Fruit fly (Drosophila melanogaster) whole organism, pupa: Measurements from ENCODE around the gene CG18404.
A peak's percentile ranks its signal among the peaks of the same experiment; 100 is the strongest.

ENCODE experiments used
- CG10348 ChIP-seq: fragments of 200-800 bp; sonication (Bioruptor generic); IDR thresholded peaks from 2 replicates; pipeline ENCODE4 v1.3.6; 2022; ENCODE audit warnings: missing biosample characterization, missing genetic modification characterization
- CG12605 ChIP-seq: fragments of 200-800 bp; sonication (Bioruptor generic); IDR thresholded peaks from 2 replicates; pipeline ENCODE4 v1.3.6; 2022; ENCODE audit warnings: missing biosample characterization, missing genetic modification characterization
- CG13204 ChIP-seq: fragments of 200-800 bp; sonication (Bioruptor generic); optimal IDR thresholded peaks from 2 replicates; lab custom pipeline; 2018; ENCODE audit warnings: missing biosample characterization, mild to moderate bottlenecking, missing genetic modification characterization, moderate library complexity
- CG14655 ChIP-seq: fragments of 200-800 bp; sonication (Bioruptor generic); optimal IDR thresholded peaks from 3 replicates; lab custom pipeline; 2017; ENCODE audit warnings: mild to moderate bottlenecking, missing biosample characterization, missing genetic modification reagents, missing genetic modification characterization
- CG15710 ChIP-seq: fragments of 200-800 bp; sonication (Bioruptor generic); optimal IDR thresholded peaks from 2 replicates; lab custom pipeline; 2018; ENCODE audit warnings: missing biosample characterization, mild to moderate bottlenecking, missing genetic modification characterization, moderate library complexity
- CG17806 ChIP-seq: fragments of 200-800 bp; sonication (Bioruptor generic); optimal IDR thresholded peaks from 2 replicates; lab custom pipeline; 2018; ENCODE audit warnings: missing biosample characterization, mild to moderate bottlenecking, missing genetic modification characterization, moderate library complexity
- CG32121 ChIP-seq: fragments of 200-800 bp; sonication (Bioruptor generic); IDR thresholded peaks from 2 replicates; pipeline ENCODE4 v1.3.6; 2022; ENCODE audit warnings: missing biosample characterization, missing genetic modification characterization
- CG34367 ChIP-seq: fragments of 200-800 bp; sonication (Bioruptor generic); optimal IDR thresholded peaks from 2 replicates; lab custom pipeline; 2018; ENCODE audit warnings: missing biosample characterization, mild to moderate bottlenecking, missing genetic modification characterization
- CG4496 ChIP-seq: fragments of 200-800 bp; sonication (Bioruptor generic); IDR thresholded peaks from 3 replicates; pipeline ENCODE4 v1.3.6; 2022; ENCODE audit warnings: missing biosample characterization, missing genetic modification characterization
- CG8159 ChIP-seq: fragments of 200-800 bp; sonication (Bioruptor generic); optimal IDR thresholded peaks from 3 replicates; lab custom pipeline; 2018; ENCODE audit warnings: missing biosample characterization, mild to moderate bottlenecking, missing genetic modification characterization, moderate library complexity
- CG8301 ChIP-seq: fragments of 200-800 bp; sonication (Bioruptor generic); optimal IDR thresholded peaks from 2 replicates; lab custom pipeline; 2018; ENCODE audit warnings: missing biosample characterization, mild to moderate bottlenecking, missing genetic modification characterization
- CG9948 ChIP-seq: fragments of 200-800 bp; sonication (Bioruptor generic); optimal IDR thresholded peaks from 2 replicates; lab custom pipeline; 2018; ENCODE audit warnings: missing biosample characterization, mild to moderate bottlenecking, missing genetic modification characterization, moderate library complexity
- D1 ChIP-seq: fragments of 200-800 bp; sonication (Bioruptor generic); optimal IDR thresholded peaks from 2 replicates; lab custom pipeline; 2018; ENCODE audit warnings: missing biosample characterization, mild to moderate bottlenecking, missing genetic modification characterization, moderate library complexity
- EcR ChIP-seq: fragments of 200-800 bp; sonication (Bioruptor generic); optimal IDR thresholded peaks from 3 replicates; lab custom pipeline; 2019; ENCODE audit warnings: missing biosample characterization, missing genetic modification characterization, mild to moderate bottlenecking, moderate library complexity, missing genetic modification reagents
- Ets98B ChIP-seq: fragments of 200-800 bp; sonication (Bioruptor generic); IDR thresholded peaks from 2 replicates; pipeline ENCODE4 v1.3.6; 2022; ENCODE audit warnings: missing biosample characterization, missing genetic modification characterization
- Pif1A ChIP-seq: fragments of 200-800 bp; sonication (Bioruptor generic); optimal IDR thresholded peaks from 3 replicates; lab custom pipeline; 2016; ENCODE audit warnings: missing biosample characterization, missing genetic modification characterization
- Pif1B ChIP-seq: fragments of 200-800 bp; sonication (Bioruptor generic); optimal IDR thresholded peaks from 3 replicates; lab custom pipeline; 2016; ENCODE audit warnings: missing biosample characterization, missing genetic modification characterization
- Snoo ChIP-seq: fragments of 200-800 bp; sonication (Bioruptor generic); optimal IDR thresholded peaks from 3 replicates; lab custom pipeline; 2017; ENCODE audit warnings: missing biosample characterization, mild to moderate bottlenecking, missing genetic modification characterization, inconsistent platforms
- fd96Ca ChIP-seq: fragments of 200-800 bp; sonication (Bioruptor generic); IDR thresholded peaks from 3 replicates; pipeline ENCODE4 v1.3.6; 2022; ENCODE audit warnings: missing biosample characterization, missing genetic modification characterization
- gl ChIP-seq: fragments of 200-800 bp; sonication (Bioruptor generic); optimal IDR thresholded peaks from 2 replicates; lab custom pipeline; 2018; ENCODE audit warnings: missing biosample characterization, mild to moderate bottlenecking, missing genetic modification characterization
- rn ChIP-seq: fragments of 200-800 bp; sonication (Bioruptor generic); IDR thresholded peaks from 2 replicates; pipeline ENCODE4 v1.3.6; 2022; ENCODE audit warnings: missing biosample characterization, missing genetic modification characterization

Gene CG18404

dm6 chr3R:30293478-30294122 is 40.6 kb downstream of the CG18404 start:
- TF ChIP-seq CG13204 (peak; percentile 89), D1 (tag; lab: Kevin White, UChicago) (peak; percentile 93), gl (tag; lab: Kevin White, UChicago) (peak; percentile 84), rn (peak; percentile 86), CG17806 (tag; lab: Kevin White, UChicago) (peak; percentile 94), Pif1B (GFP tag; lab: Kevin White, UChicago) (peak; percentile 92), CG12605 (GFP tag; lab: Robert Waterston, UW) (peak; percentile 96), CG34367 (tag; lab: Kevin White, UChicago) (peak; percentile 92), EcR (GFP tag; lab: Kevin White, UChicago) (peak; percentile 97), CG8301 (tag; lab: Kevin White, UChicago) (peak; percentile 91), CG10348 (GFP tag; lab: Robert Waterston, UW) (peak; percentile 7; the same call in 1 of the 2 replicates), Pif1A (GFP tag; lab: Kevin White, UChicago) (peak; percentile 83), CG8159 (tag; lab: Kevin White, UChicago) (peak; percentile 97), Ets98B (GFP tag; lab: Robert Waterston, UW) (peak; percentile 92), CG15710 (peak; percentile 97), fd96Ca (GFP tag; lab: Robert Waterston, UW) (peak; percentile 94), CG32121 (GFP tag; lab: Robert Waterston, UW) (peak; percentile 95), Snoo (tag; lab: Kevin White, UChicago) (peak; percentile 74), CG14655 (GFP tag; lab: Kevin White, UChicago) (peak; percentile 94), CG9948 (tag; lab: Kevin White, UChicago) (peak; percentile 93), CG4496 (GFP tag; lab: Robert Waterston, UW) (peak; percentile 95)
- TF ChIP-seq, all 21 proteins: peak for 21

DNA sequence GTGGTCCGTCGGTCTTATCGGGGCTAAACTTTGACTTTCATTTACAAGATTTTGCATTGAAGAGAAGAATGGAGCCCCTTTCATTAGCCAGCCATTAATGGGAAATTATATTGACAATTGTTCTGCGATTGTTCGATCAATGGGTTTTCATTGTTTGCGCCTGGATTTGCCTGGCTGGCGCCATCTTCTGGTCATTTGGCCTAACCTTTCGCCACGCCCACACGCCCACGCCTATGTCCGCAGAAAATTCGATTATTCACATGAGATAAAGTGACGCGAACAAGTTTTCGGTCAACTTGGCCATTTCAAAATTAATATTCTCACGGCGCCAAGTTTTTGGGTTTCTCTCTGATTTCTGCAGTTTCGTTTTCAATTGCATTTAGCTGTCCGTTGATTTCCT is 41.6 kb downstream of the CG18404 start:
- TF ChIP-seq Pif1B (GFP tag; lab: Kevin White, UChicago) (no peak), CG14655 (GFP tag; lab: Kevin White, UChicago) (no peak), CG17806 (tag; lab: Kevin White, UChicago) (no peak), CG32121 (GFP tag; lab: Robert Waterston, UW) (no peak), CG8159 (tag; lab: Kevin White, UChicago) (no peak), CG13204 (no peak), fd96Ca (GFP tag; lab: Robert Waterston, UW) (no peak), CG10348 (GFP tag; lab: Robert Waterston, UW) (no peak), Pif1A (GFP tag; lab: Kevin White, UChicago) (no peak), gl (tag; lab: Kevin White, UChicago) (no peak), D1 (tag; lab: Kevin White, UChicago) (no peak), CG12605 (GFP tag; lab: Robert Waterston, UW) (no peak), Snoo (tag; lab: Kevin White, UChicago) (no peak), CG34367 (tag; lab: Kevin White, UChicago) (no peak), CG15710 (no peak), CG4496 (GFP tag; lab: Robert Waterston, UW) (no peak), CG9948 (tag; lab: Kevin White, UChicago) (no peak), EcR (GFP tag; lab: Kevin White, UChicago) (no peak)

- TF ChIP-seq CG32121 (GFP tag; lab: Robert Waterston, UW) (no peak), CG15710 (peak; percentile 56), CG4496 (GFP tag; lab: Robert Waterston, UW) (no peak), Pif1A (GFP tag; lab: Kevin White, UChicago) (peak; percentile 27), CG17806 (tag; lab: Kevin White, UChicago) (no peak), CG13204 (no peak), rn (no peak), CG8159 (tag; lab: Kevin White, UChicago) (peak; percentile 23), Pif1B (GFP tag; lab: Kevin White, UChicago) (peak; percentile 17), Snoo (tag; lab: Kevin White, UChicago) (peak; percentile 63), CG12605 (GFP tag; lab: Robert Waterston, UW) (no peak), CG10348 (GFP tag; lab: Robert Waterston, UW) (no peak), Ets98B (GFP tag; lab: Robert Waterston, UW) (no peak), CG14655 (GFP tag; lab: Kevin White, UChicago) (no peak), D1 (tag; lab: Kevin White, UChicago) (no peak), CG34367 (tag; lab: Kevin White, UChicago) (peak; percentile 19)
Observed at dm6 chr3R:30295022-30295421, 42.0 kb downstream of the CG18404 start.

dm6 chr3R:30296035-30296434 is 43.1 kb downstream of the CG18404 start:
- TF ChIP-seq fd96Ca (GFP tag; lab: Robert Waterston, UW) (peak; percentile 98), Snoo (tag; lab: Kevin White, UChicago) (peak; percentile 95), CG10348 (GFP tag; lab: Robert Waterston, UW) (peak; percentile 82), gl (tag; lab: Kevin White, UChicago) (peak; percentile 84), CG32121 (GFP tag; lab: Robert Waterston, UW) (peak; percentile 98), EcR (GFP tag; lab: Kevin White, UChicago) (peak; percentile 61), CG8159 (tag; lab: Kevin White, UChicago) (peak; percentile 93), CG17806 (tag; lab: Kevin White, UChicago) (peak; percentile 95), CG8301 (tag; lab: Kevin White, UChicago) (peak; percentile 95), CG14655 (GFP tag; lab: Kevin White, UChicago) (peak; percentile 97), CG4496 (GFP tag; lab: Robert Waterston, UW) (peak; percentile 99), Ets98B (GFP tag; lab: Robert Waterston, UW) (peak; percentile 98), Pif1A (GFP tag; lab: Kevin White, UChicago) (peak; percentile 79), CG15710 (peak; percentile 90), D1 (tag; lab: Kevin White, UChicago) (peak; percentile 82), rn (peak; percentile 95), CG12605 (GFP tag; lab: Robert Waterston, UW) (peak; percentile 98), CG9948 (tag; lab: Kevin White, UChicago) (peak; percentile 91), CG13204 (peak; percentile 83), CG34367 (tag; lab: Kevin White, UChicago) (peak; percentile 93), Pif1B (GFP tag; lab: Kevin White, UChicago) (peak; percentile 92)
